Worm (Caenorhabditis elegans) whole organism, early embryonic: ENCODE measurements around the gene rbx-1.

ENCODE experiments used
- aly-1 ChIP-seq: sonication (generic microtip); optimal IDR thresholded peaks from 2 replicates; lab custom pipeline; 2016; ENCODE audit warnings: missing genetic modification characterization, missing compliant biosample characterization
- ama-1 ChIP-seq: fragments of 150-350 bp; optimal IDR thresholded peaks from 2 replicates; lab custom pipeline; 2014
- ceh-13 ChIP-seq: fragments of 200-800 bp; sonication (Bioruptor generic); optimal IDR thresholded peaks from 2 replicates; lab custom pipeline; 2018; ENCODE audit warnings: mild to moderate bottlenecking, missing genetic modification characterization, missing compliant biosample characterization
- ceh-36 ChIP-seq: sonication (generic microtip); optimal IDR thresholded peaks from 2 replicates; lab custom pipeline; 2016; ENCODE audit warnings: missing genetic modification characterization, inconsistent platforms, missing compliant biosample characterization
- hmbx-1 ChIP-seq: sonication (generic microtip); optimal IDR thresholded peaks from 2 replicates; lab custom pipeline; 2016; ENCODE audit warnings: mild to moderate bottlenecking, missing genetic modification characterization, missing compliant biosample characterization
- hnd-1 ChIP-seq: sonication (generic microtip); optimal IDR thresholded peaks from 2 replicates; lab custom pipeline; 2016; ENCODE audit warnings: missing genetic modification characterization, missing compliant biosample characterization
- pes-1 ChIP-seq: fragments of 200-800 bp; sonication (Bioruptor generic); IDR thresholded peaks from 2 replicates; pipeline ENCODE4 v1.3.6; 2022; ENCODE audit warnings: missing genetic modification reagents, missing genetic modification characterization, missing compliant biosample characterization
- scrt-1 ChIP-seq: fragments of 200-800 bp; sonication (Bioruptor generic); IDR thresholded peaks from 2 replicates; pipeline ENCODE4 v1.3.6; 2022; ENCODE audit warnings: missing genetic modification characterization, missing compliant biosample characterization
- sea-1 ChIP-seq: fragments of 200-800 bp; sonication (Bioruptor generic); conservative IDR thresholded peaks from 2 replicates; pipeline ENCODE4 v1.3.6; 2022; ENCODE audit warnings: missing genetic modification characterization, missing compliant biosample characterization
- tbx-37 ChIP-seq: fragments of 200-800 bp; sonication (Bioruptor generic); conservative IDR thresholded peaks from 2 replicates; pipeline ENCODE4 v1.3.6; 2022; ENCODE audit warnings: missing genetic modification reagents, missing genetic modification characterization, missing compliant biosample characterization
- tra-4 ChIP-seq: sonication (generic microtip); optimal IDR thresholded peaks from 2 replicates; lab custom pipeline; 2017; ENCODE audit warnings: missing genetic modification characterization, missing compliant biosample characterization

DNA sequence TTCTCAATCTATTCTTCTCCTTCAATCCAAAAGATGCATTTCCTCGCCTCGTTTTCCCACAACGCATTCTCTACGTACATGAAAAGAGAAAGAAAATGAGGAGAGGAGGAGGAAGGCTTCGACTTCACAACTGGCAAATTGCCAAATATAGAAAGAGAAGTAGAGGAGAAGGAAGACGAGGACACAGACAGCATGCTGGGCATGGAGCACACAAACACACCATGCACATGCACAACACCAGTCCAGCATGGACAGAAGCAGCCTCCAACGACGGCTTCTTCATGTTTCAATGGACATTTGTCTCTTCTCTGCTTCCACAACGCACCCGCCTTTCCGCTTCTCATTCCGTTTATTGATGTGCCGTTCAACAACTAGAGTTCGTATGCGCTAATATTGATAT is 25.7 kb downstream of the rbx-1 start:
- TF ChIP-seq tra-4 (tag; lab: Kevin White, UChicago) (no peak), ama-1 (lab: Kevin White, UChicago) (no peak), aly-1 (no peak), scrt-1 (GFP tag; lab: Robert Waterston, UW) (no peak), pes-1 (GFP tag; lab: Robert Waterston, UW) (no peak), tbx-37 (GFP tag; lab: Robert Waterston, UW) (no peak), ceh-13 (GFP tag; lab: Kevin White, UChicago) (no peak), hnd-1 (tag; lab: Kevin White, UChicago) (no peak), sea-1 (no peak), hmbx-1 (no peak), ceh-36 (tag; lab: Kevin White, UChicago) (no peak)
